Worm (Caenorhabditis elegans) whole organism, mixed stage, embryonic: ENCODE results near the gene T20D4.15.

Experiments used
- M03D4.4 ChIP-seq: sonication (generic microtip); optimal IDR thresholded peaks from 2 replicates; lab custom pipeline; 2017; ENCODE audit warnings: mild to moderate bottlenecking, missing genetic modification characterization, missing compliant biosample characterization
- bed-3 ChIP-seq: fragments of 200-800 bp; sonication (Bioruptor generic); optimal IDR thresholded peaks from 3 replicates; lab custom pipeline; 2018; ENCODE audit warnings: mild to moderate bottlenecking, missing genetic modification characterization, moderate library complexity, missing compliant biosample characterization
- blmp-1 ChIP-seq: fragments of 150-350 bp; optimal IDR thresholded peaks from 2 replicates; lab custom pipeline; 2014; ENCODE audit warnings: missing biosample characterization, missing genetic modification characterization
- ceh-39 ChIP-seq: fragments of 150-350 bp; optimal IDR thresholded peaks from 2 replicates; lab custom pipeline; 2014; ENCODE audit warnings: missing biosample characterization, missing genetic modification characterization
- ceh-43 ChIP-seq: fragments of 200-800 bp; sonication (Bioruptor generic); optimal IDR thresholded peaks from 2 replicates; lab custom pipeline; 2018; ENCODE audit warnings: mild to moderate bottlenecking, missing genetic modification characterization, moderate library complexity, missing compliant biosample characterization
- ceh-83 ChIP-seq: fragments of 200-800 bp; sonication (Bioruptor generic); optimal IDR thresholded peaks from 2 replicates; lab custom pipeline; 2018; ENCODE audit warnings: mild to moderate bottlenecking, missing genetic modification characterization, missing compliant biosample characterization
- cnd-1 ChIP-seq: fragments of 200-800 bp; sonication (Bioruptor generic); optimal IDR thresholded peaks from 2 replicates; lab custom pipeline; 2018; ENCODE audit warnings: mild to moderate bottlenecking, missing genetic modification characterization, missing compliant biosample characterization
- elt-1 ChIP-seq: sonication (generic microtip); optimal IDR thresholded peaks from 2 replicates; lab custom pipeline; 2017; ENCODE audit warnings: missing genetic modification characterization, mild to moderate bottlenecking, missing compliant biosample characterization, antibody characterized with exemption, moderate library complexity, borderline replicate concordance; ENCODE audit not compliant: insufficient read depth
- elt-3 ChIP-seq: fragments of 150-350 bp; optimal IDR thresholded peaks from 2 replicates; lab custom pipeline; 2014; ENCODE audit warnings: missing biosample characterization, missing genetic modification characterization
- flh-1 ChIP-seq: fragments of 200-800 bp; sonication (Bioruptor generic); optimal IDR thresholded peaks from 2 replicates; lab custom pipeline; 2018; ENCODE audit warnings: mild to moderate bottlenecking, missing genetic modification characterization, moderate library complexity, missing compliant biosample characterization
- ham-2 ChIP-seq: fragments of 200-800 bp; sonication (Bioruptor generic); optimal IDR thresholded peaks from 2 replicates; lab custom pipeline; 2018; ENCODE audit warnings: mild to moderate bottlenecking, missing genetic modification characterization, missing compliant biosample characterization
- hlh-1 ChIP-seq: fragments of 150-350 bp; optimal IDR thresholded peaks from 2 replicates; lab custom pipeline; 2014; ENCODE audit warnings: missing biosample characterization, missing genetic modification reagents, missing genetic modification characterization
- lin-32 ChIP-seq: fragments of 200-800 bp; sonication (Bioruptor generic); optimal IDR thresholded peaks from 2 replicates; lab custom pipeline; 2018; ENCODE audit warnings: mild to moderate bottlenecking, missing genetic modification characterization, missing compliant biosample characterization
- lsy-2 ChIP-seq: fragments of 150-350 bp; optimal IDR thresholded peaks from 2 replicates; lab custom pipeline; 2014; ENCODE audit warnings: missing biosample characterization, missing genetic modification characterization
- mep-1 ChIP-seq: fragments of 150-350 bp; optimal IDR thresholded peaks from 2 replicates; lab custom pipeline; 2017; ENCODE audit warnings: missing biosample characterization, missing genetic modification reagents, missing genetic modification characterization, inconsistent platforms
- mls-2 ChIP-seq: sonication (generic microtip); optimal IDR thresholded peaks from 2 replicates; lab custom pipeline; 2016; ENCODE audit warnings: mild to moderate bottlenecking, missing genetic modification characterization, moderate library complexity, missing compliant biosample characterization
- nhr-12 ChIP-seq: fragments of 150-350 bp; optimal IDR thresholded peaks from 2 replicates; lab custom pipeline; 2014; ENCODE audit warnings: missing biosample characterization, missing genetic modification characterization
- nhr-2 ChIP-seq: fragments of 150-350 bp; optimal IDR thresholded peaks from 2 replicates; lab custom pipeline; 2014; ENCODE audit warnings: missing biosample characterization, missing genetic modification characterization
- nhr-237 ChIP-seq: fragments of 150-350 bp; optimal IDR thresholded peaks from 2 replicates; lab custom pipeline; 2014; ENCODE audit warnings: missing biosample characterization, missing genetic modification characterization
- nhr-28 ChIP-seq: fragments of 150-350 bp; optimal IDR thresholded peaks from 2 replicates; lab custom pipeline; 2014; ENCODE audit warnings: missing biosample characterization, missing genetic modification characterization
- nhr-76 ChIP-seq: sonication (generic microtip); optimal IDR thresholded peaks from 2 replicates; lab custom pipeline; 2017; ENCODE audit warnings: missing biosample characterization, missing genetic modification characterization
- pha-4 ChIP-seq: fragments of 150-350 bp; optimal IDR thresholded peaks from 2 replicates; lab custom pipeline; 2018; ENCODE audit warnings: missing biosample characterization, missing genetic modification reagents, missing genetic modification characterization
- snpc-4 ChIP-seq: fragments of 150-350 bp; optimal IDR thresholded peaks from 2 replicates; lab custom pipeline; 2014; ENCODE audit warnings: missing biosample characterization, missing genetic modification characterization
- sptf-1 ChIP-seq: sonication (generic microtip); optimal IDR thresholded peaks from 2 replicates; lab custom pipeline; 2017; ENCODE audit warnings: mild to moderate bottlenecking, missing genetic modification characterization, moderate library complexity, missing compliant biosample characterization
- tbx-8 ChIP-seq: fragments of 200-800 bp; sonication (Bioruptor generic); optimal IDR thresholded peaks from 2 replicates; lab custom pipeline; 2018; ENCODE audit warnings: mild to moderate bottlenecking, missing genetic modification characterization, moderate library complexity, missing compliant biosample characterization
- unc-39 ChIP-seq: fragments of 150-350 bp; optimal IDR thresholded peaks from 2 replicates; lab custom pipeline; 2014; ENCODE audit warnings: missing biosample characterization, missing genetic modification characterization
- unc-62 ChIP-seq: fragments of 150-350 bp; optimal IDR thresholded peaks from 2 replicates; lab custom pipeline; 2014; ENCODE audit warnings: missing biosample characterization, missing genetic modification reagents, missing genetic modification characterization
- zip-8 ChIP-seq: fragments of 150-350 bp; optimal IDR thresholded peaks from 2 replicates; lab custom pipeline; 2014; ENCODE audit warnings: missing biosample characterization, missing genetic modification characterization
- ztf-11 ChIP-seq: fragments of 150-350 bp; optimal IDR thresholded peaks from 2 replicates; lab custom pipeline; 2014; ENCODE audit warnings: missing biosample characterization, missing genetic modification characterization

Gene T20D4.15

DNA sequence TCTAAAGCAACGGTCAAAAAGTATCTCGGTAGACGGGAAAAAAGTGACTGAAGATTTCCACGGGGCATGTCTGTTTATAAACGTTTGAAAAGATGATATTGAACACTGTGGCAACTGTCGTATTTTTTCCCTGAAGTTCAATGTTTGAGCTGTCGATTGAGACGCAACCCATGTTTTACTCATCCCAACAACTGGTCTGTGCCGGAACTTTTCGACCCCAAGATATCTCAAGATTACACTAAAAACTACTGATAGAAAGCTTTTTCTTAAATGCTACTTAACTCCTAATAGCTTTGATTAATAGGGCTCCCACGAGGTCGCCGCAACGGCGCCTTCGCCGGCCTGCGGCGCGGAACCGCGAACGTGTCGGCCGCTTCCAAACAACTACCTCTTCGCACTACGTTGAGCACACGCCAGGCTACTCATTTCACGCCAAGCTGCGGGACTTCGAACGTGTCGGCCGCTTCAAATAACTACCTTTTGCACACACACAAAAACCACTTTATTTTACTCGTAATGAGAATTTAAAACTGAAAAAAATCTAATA is at the start of gene T20D4.15:
T20D4.15 (minus strand) TSS at position 51 of the 547 bp plus-strand sequence.
- TF ChIP-seq ham-2 (GFP tag; lab: Kevin White, UChicago) (no peak), unc-62 (no peak), elt-1 (tag; lab: Kevin White, UChicago) (no peak), elt-3 (tag; lab: Kevin White, UChicago) (no peak), bed-3 (GFP tag; lab: Kevin White, UChicago) (no peak), lsy-2 (tag; lab: Kevin White, UChicago) (no peak), cnd-1 (no peak), ztf-11 (tag; lab: Kevin White, UChicago) (no peak), nhr-237 (no peak), hlh-1 (no peak), pha-4 (no peak), unc-39 (tag; lab: Kevin White, UChicago) (no peak), zip-8 (tag; lab: Kevin White, UChicago) (no peak), snpc-4 (tag; lab: Kevin White, UChicago) (no peak), tbx-8 (GFP tag; lab: Kevin White, UChicago) (no peak)

DNA sequence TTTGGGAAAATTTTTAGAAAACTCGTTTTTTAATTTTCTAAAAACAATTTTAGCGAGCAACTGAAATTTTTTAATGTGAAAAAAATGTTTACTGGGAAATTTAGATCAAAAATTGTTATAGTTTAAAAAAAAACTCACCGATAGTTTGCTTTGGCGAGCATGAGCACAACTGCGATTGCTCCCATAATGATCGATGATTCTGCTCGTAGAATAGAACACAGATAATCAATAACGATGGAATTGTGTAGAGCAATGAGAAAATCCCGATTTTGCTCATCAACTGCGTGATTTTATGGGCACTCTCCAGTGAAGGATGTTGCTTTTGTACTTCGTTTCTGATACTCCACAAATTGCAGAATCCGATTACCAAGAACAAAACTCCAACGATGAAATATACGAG is 48.1 kb upstream of the T20D4.15 start:
- TF ChIP-seq ham-2 (GFP tag; lab: Kevin White, UChicago) (no peak), flh-1 (GFP tag; lab: Kevin White, UChicago) (no peak), lin-32 (GFP tag; lab: Kevin White, UChicago) (no peak), ceh-43 (no peak), nhr-2 (tag; lab: Kevin White, UChicago) (no peak), elt-1 (tag; lab: Kevin White, UChicago) (no peak), zip-8 (tag; lab: Kevin White, UChicago) (no peak), nhr-28 (no peak), unc-39 (tag; lab: Kevin White, UChicago) (no peak), ceh-39 (no peak), sptf-1 (tag; lab: Kevin White, UChicago) (no peak), mls-2 (tag; lab: Kevin White, UChicago) (no peak), tbx-8 (GFP tag; lab: Kevin White, UChicago) (no peak)

ce11 chrV:3431535-3431990 is 37.0 kb upstream of the T20D4.15 start, which contains the start of the genes T20D4.19 and srj-9:
Gene T20D4.19, minus strand, starts transcription at chrV:3431635.
Gene srj-9, plus strand, starts transcription at chrV:3431940.
- TF ChIP-seq zip-8 (tag; lab: Kevin White, UChicago): no peak
- peak; percentile 31 for TF ChIP-seq nhr-2 (tag; lab: Kevin White, UChicago)

- TF ChIP-seq cnd-1 (no peak), pha-4 (no peak), nhr-2 (tag; lab: Kevin White, UChicago) (no peak), nhr-12 (no peak), ceh-43 (no peak), zip-8 (tag; lab: Kevin White, UChicago) (no peak), mls-2 (tag; lab: Kevin White, UChicago) (no peak), hlh-1 (no peak)
Measured at ce11 chrV:3428697-3429096, 34.2 kb upstream of the T20D4.15 start, which contains the start of gene srab-20. Gene srab-20, plus strand, starts transcription at chrV:3428997.

DNA sequence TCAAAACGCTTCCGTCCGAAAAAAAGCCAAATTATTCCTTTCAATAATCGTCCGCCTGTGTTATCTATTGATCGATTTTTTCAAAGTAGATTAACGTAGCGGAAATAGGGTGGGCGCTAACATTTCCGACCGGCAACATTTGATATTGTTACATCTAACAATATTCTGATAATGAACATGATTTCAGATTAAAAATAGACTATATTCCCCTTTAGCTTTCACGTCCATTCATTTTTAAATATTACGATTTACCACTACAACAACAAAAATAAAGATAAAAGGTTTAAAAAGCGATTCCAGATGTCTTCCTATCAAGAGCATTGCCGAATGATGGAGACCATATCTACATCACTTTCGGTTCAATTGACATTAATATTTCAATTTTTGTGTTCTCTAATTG is 31.5 kb upstream of the T20D4.15 start, which contains the start of gene srab-22:
srab-22 (plus strand) TSS at position 301 of the 400 bp plus-strand sequence.
- TF ChIP-seq ztf-11 (tag; lab: Kevin White, UChicago) (no peak), blmp-1 (tag; lab: Kevin White, UChicago) (no peak), elt-1 (tag; lab: Kevin White, UChicago) (no peak), unc-62 (no peak), M03D4.4 (tag; lab: Kevin White, UChicago) (no peak), lsy-2 (tag; lab: Kevin White, UChicago) (no peak), mep-1 (tag; lab: Kevin White, UChicago) (no peak), ceh-43 (no peak), nhr-76 (tag; lab: Kevin White, UChicago) (no peak), lin-32 (GFP tag; lab: Kevin White, UChicago) (no peak), sptf-1 (tag; lab: Kevin White, UChicago) (no peak)
- TF ChIP-seq, all 35 proteins: peak for 0

DNA sequence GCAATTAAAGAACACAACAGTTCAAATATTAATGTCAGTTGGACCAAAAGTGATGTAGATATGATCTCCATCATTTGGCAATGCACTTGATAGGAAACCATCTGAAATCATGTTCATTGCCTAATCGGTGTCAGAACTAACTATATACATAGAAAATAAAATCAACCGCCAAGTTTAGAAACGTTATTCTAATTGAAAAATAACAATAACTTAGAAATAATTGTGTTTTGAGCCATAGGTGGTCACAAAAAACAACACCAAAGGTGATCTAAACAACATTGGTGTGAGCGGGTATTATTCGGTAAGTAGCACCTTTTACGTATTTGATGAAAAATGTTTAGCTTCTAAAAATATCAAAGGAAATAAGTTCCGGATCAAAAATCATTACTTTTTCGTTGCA is 29.8 kb upstream of the T20D4.15 start, which contains the start of gene srab-21:
srab-21 (minus strand) TSS at position 101 of the 400 bp plus-strand sequence.
- no peak for TF ChIP-seq nhr-2 (tag; lab: Kevin White, UChicago)
- TF ChIP-seq sptf-1 (tag; lab: Kevin White, UChicago): no peak
- TF ChIP-seq ceh-83 (GFP tag; lab: Kevin White, UChicago): no peak
